Worm (Caenorhabditis elegans) whole organism, late embryonic: ENCODE results near the gene D1046.16.

Source experiments
- elt-4 ChIP-seq: sonication (generic microtip); optimal IDR thresholded peaks from 2 replicates; lab custom pipeline; 2016; ENCODE audit warnings: missing genetic modification characterization, missing compliant biosample characterization
- hlh-30 ChIP-seq: sonication (generic microtip); optimal IDR thresholded peaks from 2 replicates; lab custom pipeline; 2017; ENCODE audit warnings: antibody characterized with exemption, missing genetic modification characterization, missing compliant biosample characterization; ENCODE audit not compliant: insufficient read depth
- pha-4 ChIP-seq: fragments of 150-350 bp; optimal IDR thresholded peaks from 2 replicates; lab custom pipeline; 2018; ENCODE audit warnings: missing biosample characterization, missing genetic modification reagents, missing genetic modification characterization
- pqm-1 ChIP-seq: sonication (generic microtip); optimal IDR thresholded peaks from 2 replicates; lab custom pipeline; 2016; ENCODE audit warnings: missing genetic modification characterization, missing compliant biosample characterization

- TF ChIP-seq hlh-30 (no peak), pqm-1 (tag; lab: Kevin White, UChicago) (no peak), elt-4 (no peak), pha-4 (no peak)
Measured at ce11 chrIV:8933575-8933974, 11.6 kb downstream of the D1046.16 start, which contains the start of gene D1046.4.
